Worm (Caenorhabditis elegans) whole organism, L4 larva: ENCODE measurements around the gene Y37E11AL.3.

ENCODE experiments used
- F26F4.8 ChIP-seq: fragments of 200-800 bp; sonication (Bioruptor generic); conservative IDR thresholded peaks from 2 replicates; pipeline ENCODE4 v1.3.6; 2022; ENCODE audit warnings: missing genetic modification characterization, missing compliant biosample characterization
- F44E2.7 ChIP-seq: fragments of 200-800 bp; sonication (Bioruptor generic); IDR thresholded peaks from 2 replicates; pipeline ENCODE4 v2.1.2; 2022; ENCODE audit warnings: missing genetic modification characterization, missing compliant biosample characterization
- Y5F2A.4 ChIP-seq: fragments of 200-800 bp; sonication (Bioruptor generic); optimal IDR thresholded peaks from 2 replicates; lab custom pipeline; 2018; ENCODE audit warnings: mild to moderate bottlenecking, missing genetic modification characterization, missing compliant biosample characterization
- aha-1 ChIP-seq: fragments of 150-350 bp; peaks from one replicate; lab custom pipeline; 2014; ENCODE audit warnings: missing biosample characterization, missing genetic modification characterization
- arid-1 ChIP-seq: fragments of 200-800 bp; sonication (Bioruptor generic); conservative IDR thresholded peaks from 2 replicates; pipeline ENCODE4 v1.3.6; 2022; ENCODE audit warnings: missing genetic modification reagents, missing genetic modification characterization, missing compliant biosample characterization
- ceh-28 ChIP-seq: fragments of 150-350 bp; optimal IDR thresholded peaks from 2 replicates; lab custom pipeline; 2014; ENCODE audit warnings: missing biosample characterization, missing genetic modification reagents, missing genetic modification characterization
- ceh-44 ChIP-seq: fragments of 200-800 bp; sonication (Bioruptor generic); IDR thresholded peaks from 2 replicates; pipeline ENCODE4 v1.3.6; 2022; ENCODE audit warnings: missing genetic modification reagents, missing genetic modification characterization, missing compliant biosample characterization
- ces-1 ChIP-seq: fragments of 150-350 bp; sonication (generic microtip); optimal IDR thresholded peaks from 4 replicates; lab custom pipeline; 2014; ENCODE audit warnings: missing biosample characterization, missing genetic modification reagents, missing genetic modification characterization
- daf-12 ChIP-seq: fragments of 150-350 bp; optimal IDR thresholded peaks from 2 replicates; lab custom pipeline; 2014; ENCODE audit warnings: missing biosample characterization, missing genetic modification reagents, missing genetic modification characterization
- daf-16 ChIP-seq, 3 experiments: sonication (generic microtip); optimal IDR thresholded peaks; 2 replicates each; lab custom pipeline; 2016 to 2017; ENCODE audit warnings: missing genetic modification characterization in 3 of 3, missing genetic modification reagents in 3 of 3, mild to moderate bottlenecking in 2 of 3, missing compliant biosample characterization in 2 of 3, missing biosample characterization in 1 of 3, moderate library complexity in 1 of 3
- daf-8 ChIP-seq: fragments of 200-800 bp; sonication (Bioruptor generic); IDR thresholded peaks from 2 replicates; pipeline ENCODE4 v1.3.6; 2022; ENCODE audit warnings: missing genetic modification characterization, missing compliant biosample characterization
- dpl-1 ChIP-seq: fragments of 150-350 bp; optimal IDR thresholded peaks from 2 replicates; lab custom pipeline; 2014; ENCODE audit warnings: missing biosample characterization, missing genetic modification reagents, missing genetic modification characterization
- egl-27 ChIP-seq: sonication (generic microtip); optimal IDR thresholded peaks from 3 replicates; lab custom pipeline; 2017; ENCODE audit warnings: missing biosample characterization, missing genetic modification reagents, missing genetic modification characterization
- egl-43 ChIP-seq: fragments of 200-800 bp; sonication (Bioruptor generic); IDR thresholded peaks from 2 replicates; pipeline ENCODE4 v1.3.6; 2022; ENCODE audit warnings: missing genetic modification reagents, missing genetic modification characterization, missing compliant biosample characterization
- hif-1 ChIP-seq, 2 experiments: sonication (generic microtip); optimal IDR thresholded peaks; 2 replicates each; lab custom pipeline; 2016 to 2017; ENCODE audit warnings: missing compliant biosample characterization in 2 of 2, missing genetic modification characterization in 2 of 2, missing genetic modification reagents in 2 of 2, missing genotype in 2 of 2, mild to moderate bottlenecking in 1 of 2
- jun-1 ChIP-seq: fragments of 150-350 bp; optimal IDR thresholded peaks from 2 replicates; lab custom pipeline; 2014; ENCODE audit warnings: missing biosample characterization, missing genetic modification reagents, missing genetic modification characterization
- lin-1 ChIP-seq: fragments of 200-800 bp; sonication (Bioruptor generic); IDR thresholded peaks from 2 replicates; pipeline ENCODE4 v1.3.6; 2022; ENCODE audit warnings: missing genetic modification reagents, missing genetic modification characterization, missing compliant biosample characterization
- lin-13 ChIP-seq: fragments of 150-350 bp; optimal IDR thresholded peaks from 2 replicates; lab custom pipeline; 2014; ENCODE audit warnings: missing biosample characterization, missing genetic modification reagents, missing genetic modification characterization
- lir-3 ChIP-seq: sonication (generic microtip); optimal IDR thresholded peaks from 2 replicates; lab custom pipeline; 2016; ENCODE audit warnings: mild to moderate bottlenecking, missing genetic modification characterization, missing compliant biosample characterization
- lsy-2 ChIP-seq, 2 experiments: fragments of 150-350 bp in 1 of 2; sonication (generic microtip) in 1 of 2; optimal IDR thresholded peaks; 2 replicates each; lab custom pipeline; 2014 to 2017; ENCODE audit warnings: missing biosample characterization in 2 of 2, missing genetic modification characterization in 2 of 2
- madf-5 ChIP-seq, 2 experiments: fragments of 200-800 bp; sonication (Bioruptor generic); IDR thresholded peaks; 2 replicates each; pipeline ENCODE4 v1.3.6; 2022; ENCODE audit warnings: missing compliant biosample characterization in 2 of 2, missing genetic modification characterization in 2 of 2
- madf-9 ChIP-seq: fragments of 200-800 bp; sonication (Bioruptor generic); conservative IDR thresholded peaks from 2 replicates; pipeline ENCODE4 v1.3.6; 2022; ENCODE audit warnings: missing genetic modification reagents, missing genetic modification characterization, missing compliant biosample characterization
- mdl-1 ChIP-seq, 2 experiments: fragments of 150-350 bp in 1 of 2; sonication (generic microtip) in 1 of 2; optimal IDR thresholded peaks; 2 replicates each; lab custom pipeline; 2014 to 2017; ENCODE audit warnings: missing biosample characterization in 2 of 2, missing genetic modification characterization in 2 of 2
- mdt-29 ChIP-seq: fragments of 200-800 bp; sonication (Bioruptor generic); IDR thresholded peaks from 2 replicates; pipeline ENCODE4 v1.3.6; 2022; ENCODE audit warnings: missing genetic modification reagents, missing genetic modification characterization, missing compliant biosample characterization
- mep-1 ChIP-seq: fragments of 150-350 bp; sonication (generic microtip); optimal IDR thresholded peaks from 3 replicates; lab custom pipeline; 2014; ENCODE audit warnings: missing biosample characterization, missing genetic modification characterization
- mxl-3 ChIP-seq: fragments of 200-800 bp; sonication (Bioruptor generic); optimal IDR thresholded peaks from 2 replicates; lab custom pipeline; 2018; ENCODE audit warnings: mild to moderate bottlenecking, missing genetic modification characterization, missing compliant biosample characterization
- nhr-111 ChIP-seq: fragments of 200-800 bp; sonication (Bioruptor generic); optimal IDR thresholded peaks from 2 replicates; lab custom pipeline; 2018; ENCODE audit warnings: mild to moderate bottlenecking, missing genetic modification characterization, missing compliant biosample characterization
- nhr-237 ChIP-seq: sonication (generic microtip); optimal IDR thresholded peaks from 2 replicates; lab custom pipeline; 2017; ENCODE audit warnings: missing biosample characterization, missing genetic modification characterization
- nhr-28 ChIP-seq: fragments of 150-350 bp; optimal IDR thresholded peaks from 2 replicates; lab custom pipeline; 2014; ENCODE audit warnings: missing biosample characterization, missing genetic modification characterization
- nhr-41 ChIP-seq: fragments of 200-800 bp; sonication (Bioruptor generic); IDR thresholded peaks from 2 replicates; pipeline ENCODE4 v1.3.6; 2022; ENCODE audit warnings: missing genetic modification reagents, missing genetic modification characterization, missing compliant biosample characterization
- nhr-48 ChIP-seq: sonication (generic microtip); optimal IDR thresholded peaks from 2 replicates; lab custom pipeline; 2016; ENCODE audit warnings: mild to moderate bottlenecking, missing genetic modification characterization, missing compliant biosample characterization
- nhr-6 ChIP-seq: fragments of 150-350 bp; optimal IDR thresholded peaks from 2 replicates; lab custom pipeline; 2014; ENCODE audit warnings: missing biosample characterization, missing genetic modification characterization
- nhr-76 ChIP-seq: fragments of 150-350 bp; optimal IDR thresholded peaks from 2 replicates; lab custom pipeline; 2014; ENCODE audit warnings: missing biosample characterization, missing genetic modification characterization
- pha-4 ChIP-seq, 2 experiments: fragments of 150-350 bp in 1 of 2; fragments of 200-800 bp in 1 of 2; sonication (Bioruptor generic) in 1 of 2; IDR thresholded peaks in 1 of 2; optimal IDR thresholded peaks in 1 of 2; 2 replicates each; pipeline versions ENCODE4 v1.3.6 to Lab custom; 2014 to 2022; ENCODE audit warnings: missing genetic modification characterization in 2 of 2, missing genetic modification reagents in 2 of 2, missing biosample characterization in 1 of 2, missing compliant biosample characterization in 1 of 2
- pqm-1 ChIP-seq: sonication (generic microtip); optimal IDR thresholded peaks from 2 replicates; lab custom pipeline; 2017; ENCODE audit warnings: missing biosample characterization, missing genetic modification characterization
- rbr-2 ChIP-seq: sonication (generic microtip); optimal IDR thresholded peaks from 2 replicates; lab custom pipeline; 2016; ENCODE audit warnings: missing genotype, missing genetic modification characterization, missing compliant biosample characterization
- snpc-4 ChIP-seq: fragments of 150-350 bp; optimal IDR thresholded peaks from 2 replicates; lab custom pipeline; 2014; ENCODE audit warnings: missing biosample characterization, missing genetic modification characterization
- spr-3 ChIP-seq: fragments of 200-800 bp; sonication (Bioruptor generic); optimal IDR thresholded peaks from 2 replicates; lab custom pipeline; 2018; ENCODE audit warnings: mild to moderate bottlenecking, missing genetic modification characterization, missing compliant biosample characterization
- zfp-2 ChIP-seq: sonication (generic microtip); optimal IDR thresholded peaks from 2 replicates; lab custom pipeline; 2016; ENCODE audit warnings: mild to moderate bottlenecking, missing genetic modification characterization, missing compliant biosample characterization
- zfp-3 ChIP-seq: fragments of 200-800 bp; sonication (Bioruptor generic); conservative IDR thresholded peaks from 2 replicates; pipeline ENCODE4 v1.3.6; 2022; ENCODE audit warnings: missing genetic modification reagents, missing genetic modification characterization, missing compliant biosample characterization
- zip-11 ChIP-seq: fragments of 200-800 bp; sonication (Bioruptor generic); IDR thresholded peaks from 2 replicates; pipeline ENCODE4 v1.3.6; 2022; ENCODE audit warnings: missing genetic modification characterization, missing compliant biosample characterization
- ztf-7 ChIP-seq: fragments of 150-350 bp; optimal IDR thresholded peaks from 2 replicates; lab custom pipeline; 2014; ENCODE audit warnings: missing biosample characterization, missing genetic modification characterization

The Y37E11AL.3 gene

ce11 chrIV:3701892-3702291, 7.2 kb downstream of the Y37E11AL.3 start, which contains the start of gene Y37E11AL.12:
Gene Y37E11AL.12, minus strand, starts transcription at chrIV:3701992.
- TF ChIP-seq nhr-48: no peak
- TF ChIP-seq Y5F2A.4: no peak
- no peak for TF ChIP-seq zfp-3 (GFP tag; lab: Robert Waterston, UW)
- no peak for TF ChIP-seq daf-8 (GFP tag; lab: Robert Waterston, UW)
- TF ChIP-seq ceh-28 (tag; lab: Kevin White, UChicago): no peak
- TF ChIP-seq hif-1 (tag; optimal IDR thresholded peaks at IDR 0.05; lab: Kevin White, UChicago): no peak
- no peak for TF ChIP-seq zfp-2 (tag; lab: Kevin White, UChicago)
- TF ChIP-seq mdl-1 (tag; optimal IDR thresholded peaks at IDR 0.05; lab: Kevin White, UChicago): no peak
- TF ChIP-seq nhr-41 (GFP tag; lab: Robert Waterston, UW): no peak
- TF ChIP-seq ceh-44 (GFP tag; lab: Robert Waterston, UW): no peak
- no peak for TF ChIP-seq F44E2.7 (GFP tag; lab: Robert Waterston, UW)
- TF ChIP-seq lin-1 (GFP tag; lab: Robert Waterston, UW): no peak
- no peak for TF ChIP-seq lin-13 (GFP tag; lab: Kevin White, UChicago)
- no peak for TF ChIP-seq nhr-6

- TF ChIP-seq aha-1 (peak; percentile 34), madf-5 (GFP tag; IDR thresholded peaks at IDR 0.05; lab: Robert Waterston, UW) (no peak)
Observed at ce11 chrIV:3709200-3709599, 14.5 kb downstream of the Y37E11AL.3 start, which contains the start of gene Y37E11AL.1. Gene Y37E11AL.1, plus strand, starts transcription at chrIV:3709500.

- TF ChIP-seq zfp-2 (tag; lab: Kevin White, UChicago) (no peak), lin-1 (GFP tag; lab: Robert Waterston, UW) (no peak), egl-27 (tag; lab: Kevin White, UChicago) (no peak), nhr-111 (GFP tag; lab: Kevin White, UChicago) (no peak)
Observed at ce11 chrIV:3710737-3711136, 16.0 kb downstream of the Y37E11AL.3 start.

ce11 chrIV:3719057-3719456, 24.3 kb downstream of the Y37E11AL.3 start, which contains the start of gene Y37E11AM.3:
Gene Y37E11AM.3, minus strand, starts transcription at chrIV:3719157.
- no peak for TF ChIP-seq nhr-237 (tag; lab: Kevin White, UChicago)
- TF ChIP-seq F26F4.8: no peak
- no peak for TF ChIP-seq madf-9
- no peak for TF ChIP-seq mxl-3 (GFP tag; lab: Kevin White, UChicago)
- TF ChIP-seq zip-11 (GFP tag; lab: Robert Waterston, UW): no peak

ce11 chrIV:3720644-3721043, 25.9 kb downstream of the Y37E11AL.3 start:
- TF ChIP-seq daf-16 (GFP tag; optimal IDR thresholded peaks at IDR 0.05; lab: Kevin White, UChicago): no peak
- TF ChIP-seq daf-16 (tag; optimal IDR thresholded peaks at IDR 0.05; lab: Kevin White, UChicago): peak; percentile 34
- TF ChIP-seq snpc-4 (tag; lab: Kevin White, UChicago): no peak
- TF ChIP-seq nhr-28 (tag; lab: Kevin White, UChicago): peak; percentile 30

- TF ChIP-seq nhr-28 (tag; lab: Kevin White, UChicago) (peak; percentile 16), mdt-29 (GFP tag; lab: Robert Waterston, UW) (no peak), zfp-3 (GFP tag; lab: Robert Waterston, UW) (no peak), dpl-1 (GFP tag; lab: Kevin White, UChicago) (no peak), arid-1 (GFP tag; lab: Robert Waterston, UW) (no peak), egl-43 (no peak), lsy-2 (tag; optimal IDR thresholded peaks at IDR 0.05; lab: Kevin White, UChicago) (no peak), rbr-2 (tag; lab: Kevin White, UChicago) (no peak), mep-1 (tag; lab: Kevin White, UChicago) (no peak), mdl-1 (tag; optimal IDR thresholded peaks at IDR 0.05; lab: Kevin White, UChicago) (no peak), daf-12 (tag; lab: Kevin White, UChicago) (no peak), daf-16 (GFP tag; optimal IDR thresholded peaks at IDR 0.05; lab: Kevin White, UChicago) (no peak), daf-16 (tag; optimal IDR thresholded peaks at IDR 0.05; lab: Kevin White, UChicago) (peak; percentile 57), ztf-7 (tag; lab: Kevin White, UChicago) (no peak), pqm-1 (peak; percentile 20), pha-4 (GFP tag; IDR thresholded peaks at IDR 0.05; lab: Robert Waterston, UW) (no peak), pha-4 (tag; optimal IDR thresholded peaks at IDR 0.05; lab: Kevin White, UChicago) (no peak), nhr-76 (tag; lab: Kevin White, UChicago) (no peak), spr-3 (GFP tag; lab: Kevin White, UChicago) (no peak), lir-3 (no peak), jun-1 (tag; lab: Kevin White, UChicago) (no peak), ces-1 (GFP tag; lab: Kevin White, UChicago) (no peak)
Observed at ce11 chrIV:3721973-3722372, 27.2 kb downstream of the Y37E11AL.3 start.
